Worm (Caenorhabditis elegans): ENCODE data around the gene F47B8.3.
"Not testable (repeated sequence)": the region's sequence is repeated elsewhere in the genome, so short reads cannot be mapped to it uniquely, and the experiment has no call there.

Gene F47B8.3

ce11 chrV:14290636-14291035 is 32.2 kb downstream of the F47B8.3 start, which contains the start of gene F14D7.18:
TSS of gene F14D7.18 (minus strand) at chrV:14290736.
- TF ChIP-seq tra-4 (tag; optimal IDR thresholded peaks at IDR 0.05): no peak
- no peak for TF ChIP-seq pes-1 (GFP tag; IDR thresholded peaks at IDR 0.05)
- no peak for TF ChIP-seq F13C5.2 (tag; optimal IDR thresholded peaks at IDR 0.05)
- TF ChIP-seq hmbx-1 (tag; optimal IDR thresholded peaks at IDR 0.05): no peak
- no peak for TF ChIP-seq aly-1 (tag; optimal IDR thresholded peaks at IDR 0.05)
- no peak for TF ChIP-seq hmg-4 (GFP tag; optimal IDR thresholded peaks at IDR 0.05)
- TF ChIP-seq ceh-36 (tag; optimal IDR thresholded peaks at IDR 0.05): no peak
- no peak for TF ChIP-seq ceh-13 (GFP tag; optimal IDR thresholded peaks at IDR 0.05)
- no peak for TF ChIP-seq flt-1 (GFP tag; IDR thresholded peaks at IDR 0.05)
- TF ChIP-seq scrt-1 (GFP tag; IDR thresholded peaks at IDR 0.05): no peak
- no peak for TF ChIP-seq sea-1 (GFP tag; conservative IDR thresholded peaks at IDR 0.05)
- no peak for TF ChIP-seq tbx-37 (GFP tag; conservative IDR thresholded peaks at IDR 0.05)
- no peak for TF ChIP-seq ets-7 (tag; optimal IDR thresholded peaks at IDR 0.05)
- no peak for TF ChIP-seq hnd-1 (tag; optimal IDR thresholded peaks at IDR 0.05)
- TF ChIP-seq B0310.2 (tag; optimal IDR thresholded peaks at IDR 0.05): no peak
- TF ChIP-seq tbx-11 (GFP tag; IDR thresholded peaks at IDR 0.05): no peak
- TF ChIP-seq ama-1 (optimal IDR thresholded peaks at IDR 0.05): no peak

ce11 chrV:14289363-14289762 is 33.4 kb downstream of the F47B8.3 start, which contains the start of gene F14D7.1:
TSS of gene F14D7.1 (minus strand) at chrV:14289463.
- TF ChIP-seq sea-1 (GFP tag; conservative IDR thresholded peaks at IDR 0.05) (no peak), tra-4 (tag; optimal IDR thresholded peaks at IDR 0.05) (no peak), hmbx-1 (tag; optimal IDR thresholded peaks at IDR 0.05) (no peak)

- no peak for TF ChIP-seq ceh-36 (tag; optimal IDR thresholded peaks at IDR 0.05)
- no peak for TF ChIP-seq pes-1 (GFP tag; IDR thresholded peaks at IDR 0.05)
- no peak for TF ChIP-seq tra-4 (tag; optimal IDR thresholded peaks at IDR 0.05)
- no peak for TF ChIP-seq B0310.2 (tag; optimal IDR thresholded peaks at IDR 0.05)
- TF ChIP-seq flt-1 (GFP tag; IDR thresholded peaks at IDR 0.05): no peak
- no peak for TF ChIP-seq sea-1 (GFP tag; conservative IDR thresholded peaks at IDR 0.05)
- no peak for TF ChIP-seq hmg-4 (GFP tag; optimal IDR thresholded peaks at IDR 0.05)
- TF ChIP-seq scrt-1 (GFP tag; IDR thresholded peaks at IDR 0.05): no peak
- TF ChIP-seq hnd-1 (tag; optimal IDR thresholded peaks at IDR 0.05): no peak
- TF ChIP-seq ama-1 (optimal IDR thresholded peaks at IDR 0.05): no peak
- no peak for TF ChIP-seq ets-7 (tag; optimal IDR thresholded peaks at IDR 0.05)
- no peak for TF ChIP-seq ceh-13 (GFP tag; optimal IDR thresholded peaks at IDR 0.05)
- TF ChIP-seq tbx-11 (GFP tag; IDR thresholded peaks at IDR 0.05): no peak
- no peak for TF ChIP-seq hmbx-1 (tag; optimal IDR thresholded peaks at IDR 0.05)
- TF ChIP-seq F13C5.2 (tag; optimal IDR thresholded peaks at IDR 0.05): no peak
- TF ChIP-seq tbx-37 (GFP tag; conservative IDR thresholded peaks at IDR 0.05): no peak
- TF ChIP-seq aly-1 (tag; optimal IDR thresholded peaks at IDR 0.05): no peak
Measured at ce11 chrV:14285803-14286202, 37.0 kb downstream of the F47B8.3 start, which contains the start of gene F40G12.11. TSS of gene F40G12.11 (plus strand) at chrV:14286171.

ce11 chrV:14283241-14283640 is 39.6 kb downstream of the F47B8.3 start, which contains the start of gene F40G12.10:
TSS of gene F40G12.10 (plus strand) at chrV:14283541.
- TF ChIP-seq sea-1 (GFP tag; conservative IDR thresholded peaks at IDR 0.05) (no peak), tra-4 (tag; optimal IDR thresholded peaks at IDR 0.05) (no peak), hnd-1 (tag; optimal IDR thresholded peaks at IDR 0.05) (no peak), hmg-4 (GFP tag; optimal IDR thresholded peaks at IDR 0.05) (no peak)

ce11 chrV:14282222-14282709 is 40.5 kb downstream of the F47B8.3 start, which contains the start of the genes srt-74 and F40G12.9:
TSS of gene srt-74 (minus strand) at chrV:14282322.
TSS of gene F40G12.9 (plus strand) at chrV:14282659.
- TF ChIP-seq B0310.2 (tag; optimal IDR thresholded peaks at IDR 0.05) (no peak), hmg-4 (GFP tag; optimal IDR thresholded peaks at IDR 0.05) (no peak), tbx-37 (GFP tag; conservative IDR thresholded peaks at IDR 0.05) (no peak), scrt-1 (GFP tag; IDR thresholded peaks at IDR 0.05) (no peak), aly-1 (tag; optimal IDR thresholded peaks at IDR 0.05) (no peak), tbx-11 (GFP tag; IDR thresholded peaks at IDR 0.05) (no peak), ama-1 (optimal IDR thresholded peaks at IDR 0.05) (no peak), tra-4 (tag; optimal IDR thresholded peaks at IDR 0.05) (no peak), ceh-36 (tag; optimal IDR thresholded peaks at IDR 0.05) (no peak), hmbx-1 (tag; optimal IDR thresholded peaks at IDR 0.05) (no peak), ceh-13 (GFP tag; optimal IDR thresholded peaks at IDR 0.05) (no peak), hnd-1 (tag; optimal IDR thresholded peaks at IDR 0.05) (no peak), F13C5.2 (tag; optimal IDR thresholded peaks at IDR 0.05) (no peak), ets-7 (tag; optimal IDR thresholded peaks at IDR 0.05) (no peak), pes-1 (GFP tag; IDR thresholded peaks at IDR 0.05) (no peak), flt-1 (GFP tag; IDR thresholded peaks at IDR 0.05) (no peak), sea-1 (GFP tag; conservative IDR thresholded peaks at IDR 0.05) (no peak)

ce11 chrV:14279777-14280176 is 43.0 kb downstream of the F47B8.3 start, which contains the start of gene srt-33:
TSS of gene srt-33 (minus strand) at chrV:14279877.
- TF ChIP-seq tra-4 (tag; optimal IDR thresholded peaks at IDR 0.05) (no peak), ceh-13 (GFP tag; optimal IDR thresholded peaks at IDR 0.05) (no peak), hnd-1 (tag; optimal IDR thresholded peaks at IDR 0.05) (no peak), sea-1 (GFP tag; conservative IDR thresholded peaks at IDR 0.05) (no peak), ama-1 (optimal IDR thresholded peaks at IDR 0.05) (no peak)

- not testable (repeated sequence) for TF ChIP-seq hmg-4 (GFP tag; optimal IDR thresholded peaks at IDR 0.05); ceh-36 (tag; optimal IDR thresholded peaks at IDR 0.05); tbx-37 (GFP tag; conservative IDR thresholded peaks at IDR 0.05)
Measured at ce11 chrV:14274268-14274667, 48.5 kb downstream of the F47B8.3 start, which contains the start of gene F40G12.7. TSS of gene F40G12.7 (plus strand) at chrV:14274568.

ce11 chrV:14273019-14273418 is 49.8 kb downstream of the F47B8.3 start, which contains the start of gene F40G12.6:
TSS of gene F40G12.6 (minus strand) at chrV:14273119.
- TF ChIP-seq flt-1 (GFP tag; IDR thresholded peaks at IDR 0.05) (no peak), tbx-37 (GFP tag; conservative IDR thresholded peaks at IDR 0.05) (no peak), scrt-1 (GFP tag; IDR thresholded peaks at IDR 0.05) (no peak), sea-1 (GFP tag; conservative IDR thresholded peaks at IDR 0.05) (no peak), tbx-11 (GFP tag; IDR thresholded peaks at IDR 0.05) (no peak), hnd-1 (tag; optimal IDR thresholded peaks at IDR 0.05) (no peak), ceh-13 (GFP tag; optimal IDR thresholded peaks at IDR 0.05) (no peak), F13C5.2 (tag; optimal IDR thresholded peaks at IDR 0.05) (no peak), ets-7 (tag; optimal IDR thresholded peaks at IDR 0.05) (no peak)

Measured in whole organism, early embryonic.